Fruit fly (Drosophila melanogaster) whole organism, prepupa: Measurements from ENCODE around the gene CG33287.
A peak's percentile ranks its signal among the peaks of the same experiment; 100 is the strongest.

Experiments used
- CG34406 ChIP-seq: fragments of 200-800 bp; sonication (Bioruptor generic); optimal IDR thresholded peaks from 3 replicates; lab custom pipeline; 2016; ENCODE audit warnings: missing biosample characterization, missing genetic modification characterization
- achi ChIP-seq: fragments of 200-800 bp; sonication (Bioruptor generic); optimal IDR thresholded peaks from 3 replicates; lab custom pipeline; 2016; ENCODE audit warnings: missing biosample characterization, missing genetic modification characterization
- fkh ChIP-seq: fragments of 200-800 bp; sonication (Bioruptor generic); optimal IDR thresholded peaks from 3 replicates; lab custom pipeline; 2017; ENCODE audit warnings: missing biosample characterization, mild to moderate bottlenecking, missing genetic modification characterization, moderate library complexity

DNA sequence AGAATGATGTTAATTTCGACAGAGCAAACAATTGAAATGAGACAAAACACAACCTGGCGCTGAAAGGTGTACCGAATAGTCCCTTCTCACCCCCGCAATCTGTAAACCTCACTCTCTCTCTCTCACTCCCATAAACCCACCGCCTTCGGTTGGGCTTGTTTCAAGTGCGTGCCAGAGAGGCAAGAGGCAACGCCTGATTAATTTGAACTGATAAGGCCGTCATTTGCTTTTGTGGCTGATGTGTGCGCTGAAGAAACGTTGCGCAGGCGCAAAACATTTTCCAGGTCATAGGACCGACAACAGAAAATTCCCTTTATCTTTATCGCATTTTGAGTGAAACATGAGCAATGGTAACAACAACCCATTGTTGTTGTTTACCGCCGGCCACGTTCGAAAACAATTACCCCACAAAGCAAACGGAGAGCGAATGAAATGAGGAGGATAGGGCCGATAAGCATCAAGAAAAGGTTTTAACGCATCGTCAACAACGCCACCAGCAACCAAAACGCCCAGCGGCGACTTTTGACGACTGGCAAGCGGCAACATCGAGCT, 48.1 kb downstream of the CG33287 start:
- no peak for TF ChIP-seq achi (GFP tag; lab: Kevin White, UChicago)
- no peak for TF ChIP-seq CG34406 (GFP tag; lab: Kevin White, UChicago)
- peak; percentile 92 for TF ChIP-seq fkh (GFP tag; lab: Kevin White, UChicago)
